Fruit fly (Drosophila melanogaster) whole organism, embryonic: Measurements from ENCODE around the gene Ugt36F1.

Experiments used
- Awh ChIP-seq: fragments of 200-800 bp; sonication (Bioruptor generic); IDR thresholded peaks from 2 replicates; pipeline ENCODE4, ENCODE4 v1.3.6; 2022; ENCODE audit warnings: missing biosample characterization, missing genetic modification characterization
- BEAF-32 ChIP-seq: fragments of 200-800 bp; sonication (Bioruptor generic); optimal IDR thresholded peaks from 3 replicates; lab custom pipeline; 2017; ENCODE audit warnings: missing biosample characterization, missing genetic modification characterization, mild to moderate bottlenecking, moderate library complexity, missing genetic modification reagents
- CG11723 ChIP-seq: fragments of 200-800 bp; sonication (Bioruptor generic); optimal IDR thresholded peaks from 2 replicates; lab custom pipeline; 2017; ENCODE audit warnings: missing biosample characterization, mild to moderate bottlenecking, missing genetic modification characterization
- CG14667 ChIP-seq: fragments of 200-800 bp; sonication (Bioruptor generic); IDR thresholded peaks from 2 replicates; pipeline ENCODE4 v1.3.6; 2022; ENCODE audit warnings: missing biosample characterization, missing genetic modification characterization
- CG14710 ChIP-seq: fragments of 200-800 bp; sonication (Bioruptor generic); optimal IDR thresholded peaks from 3 replicates; lab custom pipeline; 2019; ENCODE audit warnings: missing biosample characterization, mild to moderate bottlenecking, missing genetic modification characterization, moderate library complexity
- CG14965 ChIP-seq: fragments of 200-800 bp; sonication (Bioruptor generic); optimal IDR thresholded peaks from 2 replicates; lab custom pipeline; 2016; ENCODE audit warnings: missing biosample characterization, missing genetic modification characterization, borderline replicate concordance
- CG15479 ChIP-seq: fragments of 200-800 bp; sonication (Bioruptor generic); optimal IDR thresholded peaks from 3 replicates; lab custom pipeline; 2019; ENCODE audit warnings: missing biosample characterization, mild to moderate bottlenecking, missing genetic modification characterization, moderate library complexity
- CG15601 ChIP-seq: fragments of 200-800 bp; sonication (Bioruptor generic); optimal IDR thresholded peaks from 3 replicates; lab custom pipeline; 2019; ENCODE audit warnings: missing biosample characterization, mild to moderate bottlenecking, missing genetic modification characterization, moderate library complexity
- CG17361 ChIP-seq: fragments of 200-800 bp; sonication (Bioruptor generic); IDR thresholded peaks from 3 replicates; pipeline ENCODE4 v1.3.6; 2022; ENCODE audit warnings: missing biosample characterization, missing genetic modification characterization
- CG2202 ChIP-seq: fragments of 200-800 bp; sonication (Bioruptor generic); optimal IDR thresholded peaks from 2 replicates; lab custom pipeline; 2018; ENCODE audit warnings: missing biosample characterization, mild to moderate bottlenecking, missing genetic modification characterization
- CG32532 ChIP-seq: fragments of 200-800 bp; sonication (Bioruptor generic); IDR thresholded peaks from 2 replicates; pipeline ENCODE4 v1.3.6; 2022; ENCODE audit warnings: missing biosample characterization, missing genetic modification characterization
- CG3407 ChIP-seq: fragments of 200-800 bp; sonication (Bioruptor generic); optimal IDR thresholded peaks from 2 replicates; lab custom pipeline; 2018; ENCODE audit warnings: missing biosample characterization, mild to moderate bottlenecking, missing genetic modification characterization
- CG4424 ChIP-seq: fragments of 200-800 bp; sonication (Bioruptor generic); optimal IDR thresholded peaks from 3 replicates; lab custom pipeline; 2016; ENCODE audit warnings: missing biosample characterization, missing genetic modification characterization
- CG5245 ChIP-seq: fragments of 200-800 bp; sonication (Bioruptor generic); optimal IDR thresholded peaks from 3 replicates; lab custom pipeline; 2016; ENCODE audit warnings: missing biosample characterization, missing genetic modification characterization
- CG6654 ChIP-seq: fragments of 200-800 bp; sonication (Bioruptor generic); optimal IDR thresholded peaks from 2 replicates; lab custom pipeline; 2017; ENCODE audit warnings: missing biosample characterization, mild to moderate bottlenecking, missing genetic modification characterization
- CG6689 ChIP-seq: fragments of 200-800 bp; sonication (Bioruptor generic); IDR thresholded peaks from 2 replicates; pipeline ENCODE4 v1.3.6; 2022; ENCODE audit warnings: missing biosample characterization, missing genetic modification characterization
- CG7556 ChIP-seq: fragments of 200-800 bp; sonication (Bioruptor generic); optimal IDR thresholded peaks from 2 replicates; lab custom pipeline; 2017; ENCODE audit warnings: missing biosample characterization, mild to moderate bottlenecking, missing genetic modification characterization
- CG8765 ChIP-seq: fragments of 200-800 bp; sonication (Bioruptor generic); IDR thresholded peaks from 2 replicates; pipeline ENCODE4 v1.3.6; 2022; ENCODE audit warnings: missing biosample characterization, missing genetic modification characterization
- CG9215 ChIP-seq: fragments of 200-800 bp; sonication (Bioruptor generic); IDR thresholded peaks from 2 replicates; pipeline ENCODE4 v1.3.6; 2022; ENCODE audit warnings: missing biosample characterization, missing genetic modification characterization
- D19B ChIP-seq: fragments of 200-800 bp; sonication (Bioruptor generic); optimal IDR thresholded peaks from 2 replicates; lab custom pipeline; 2017; ENCODE audit warnings: missing biosample characterization, mild to moderate bottlenecking, missing genetic modification characterization
- Dll ChIP-seq: fragments of 200-800 bp; sonication (Bioruptor generic); IDR thresholded peaks from 4 replicates; pipeline ENCODE4 v1.3.6; 2022; ENCODE audit warnings: missing biosample characterization, missing genetic modification characterization; ENCODE audit not compliant: partially characterized antibody
- ERR ChIP-seq: fragments of 200-800 bp; sonication (Bioruptor generic); optimal IDR thresholded peaks from 2 replicates; lab custom pipeline; 2016; ENCODE audit warnings: missing biosample characterization, missing genetic modification characterization
- Ets97D ChIP-seq: fragments of 200-800 bp; sonication (Bioruptor generic); optimal IDR thresholded peaks from 3 replicates; lab custom pipeline; 2016; ENCODE audit warnings: missing biosample characterization, missing genetic modification characterization
- Hand ChIP-seq: fragments of 200-800 bp; sonication (Bioruptor generic); optimal IDR thresholded peaks from 2 replicates; lab custom pipeline; 2017; ENCODE audit warnings: mild to moderate bottlenecking, missing biosample characterization, missing genetic modification reagents, missing genetic modification characterization
- PHDP ChIP-seq: fragments of 200-800 bp; sonication (Bioruptor generic); optimal IDR thresholded peaks from 3 replicates; lab custom pipeline; 2018; ENCODE audit warnings: missing biosample characterization, mild to moderate bottlenecking, missing genetic modification characterization, moderate library complexity
- Ptx1 ChIP-seq: fragments of 200-800 bp; sonication (Bioruptor generic); IDR thresholded peaks from 2 replicates; pipeline ENCODE4 v1.3.6; 2022; ENCODE audit warnings: missing biosample characterization, missing genetic modification characterization
- Vsx1 ChIP-seq: fragments of 200-800 bp; sonication (Bioruptor generic); optimal IDR thresholded peaks from 2 replicates; lab custom pipeline; 2017; ENCODE audit warnings: missing biosample characterization, mild to moderate bottlenecking, missing genetic modification characterization, missing genetic modification reagents
- ap ChIP-seq: fragments of 200-800 bp; sonication (Bioruptor generic); IDR thresholded peaks from 2 replicates; pipeline ENCODE4 v1.3.6; 2022; ENCODE audit warnings: missing biosample characterization, missing genetic modification characterization
- bcd ChIP-seq: fragments of 200-800 bp; sonication (Bioruptor generic); optimal IDR thresholded peaks from 2 replicates; lab custom pipeline; 2017; ENCODE audit warnings: missing biosample characterization, mild to moderate bottlenecking, missing genetic modification characterization
- br ChIP-seq: fragments of >200 bp; optimal IDR thresholded peaks from 2 replicates; lab custom pipeline; 2017
- caup ChIP-seq: fragments of 200-800 bp; sonication (Bioruptor generic); optimal IDR thresholded peaks from 3 replicates; lab custom pipeline; 2017; ENCODE audit warnings: missing biosample characterization, mild to moderate bottlenecking, missing genetic modification characterization, moderate library complexity; ENCODE audit not compliant: severe bottlenecking
- cg ChIP-seq: fragments of 200-800 bp; sonication (Bioruptor generic); optimal IDR thresholded peaks from 3 replicates; lab custom pipeline; 2019; ENCODE audit warnings: missing biosample characterization, mild to moderate bottlenecking, missing genetic modification characterization, moderate library complexity
- ftz-f1 ChIP-seq: fragments of 200-800 bp; sonication (Bioruptor generic); optimal IDR thresholded peaks from 2 replicates; lab custom pipeline; 2016; ENCODE audit warnings: missing biosample characterization, missing genetic modification characterization
- fu2 ChIP-seq: fragments of 200-800 bp; sonication (Bioruptor generic); optimal IDR thresholded peaks from 2 replicates; lab custom pipeline; 2016; ENCODE audit warnings: missing biosample characterization, missing genetic modification characterization
- hbn ChIP-seq: fragments of 200-800 bp; sonication (Bioruptor generic); IDR thresholded peaks from 2 replicates; pipeline ENCODE4 v1.3.6; 2022; ENCODE audit warnings: missing biosample characterization, missing genetic modification characterization; ENCODE audit not compliant: partially characterized antibody
- jumu ChIP-seq: fragments of 200-800 bp; sonication (Bioruptor generic); optimal IDR thresholded peaks from 3 replicates; lab custom pipeline; 2016; ENCODE audit warnings: missing biosample characterization, missing genetic modification characterization
- klu ChIP-seq: fragments of 200-800 bp; sonication (Bioruptor generic); IDR thresholded peaks from 2 replicates; pipeline ENCODE4 v1.3.6; 2022; ENCODE audit warnings: missing biosample characterization, missing genetic modification characterization
- lilli ChIP-seq: fragments of 200-800 bp; sonication (Bioruptor generic); optimal IDR thresholded peaks from 3 replicates; lab custom pipeline; 2016; ENCODE audit warnings: missing biosample characterization, missing genetic modification characterization
- luna ChIP-seq: fragments of 200-800 bp; sonication (Bioruptor generic); optimal IDR thresholded peaks from 2 replicates; lab custom pipeline; 2016; ENCODE audit warnings: missing biosample characterization, missing genetic modification characterization
- phol ChIP-seq: fragments of 200-800 bp; sonication (Bioruptor generic); optimal IDR thresholded peaks from 3 replicates; lab custom pipeline; 2018; ENCODE audit warnings: missing biosample characterization, mild to moderate bottlenecking, missing genetic modification characterization, moderate library complexity
- rib ChIP-seq: fragments of 200-800 bp; sonication (Bioruptor generic); IDR thresholded peaks from 2 replicates; pipeline ENCODE4 v1.3.6; 2022; ENCODE audit warnings: missing biosample characterization, missing genetic modification characterization
- ro ChIP-seq: fragments of 200-800 bp; sonication (Bioruptor generic); IDR thresholded peaks from 2 replicates; pipeline ENCODE4 v1.3.6; 2022; ENCODE audit warnings: missing biosample characterization, missing genetic modification characterization
- sima ChIP-seq: fragments of 200-800 bp; sonication (Bioruptor generic); optimal IDR thresholded peaks from 2 replicates; lab custom pipeline; 2016; ENCODE audit warnings: missing biosample characterization, missing genetic modification characterization
- slou ChIP-seq: fragments of 200-800 bp; sonication (Bioruptor generic); optimal IDR thresholded peaks from 3 replicates; lab custom pipeline; 2016; ENCODE audit warnings: missing biosample characterization, missing genetic modification characterization
- sqz ChIP-seq: fragments of 200-800 bp; sonication (Bioruptor generic); optimal IDR thresholded peaks from 3 replicates; lab custom pipeline; 2018; ENCODE audit warnings: missing biosample characterization, mild to moderate bottlenecking, missing genetic modification characterization
- sr ChIP-seq: fragments of 200-800 bp; sonication (Bioruptor generic); IDR thresholded peaks from 3 replicates; pipeline ENCODE4 v1.3.6; 2022; ENCODE audit warnings: missing biosample characterization, missing genetic modification characterization
- stc ChIP-seq: fragments of 200-800 bp; sonication (Bioruptor generic); IDR thresholded peaks from 2 replicates; pipeline ENCODE4 v1.3.6; 2022; ENCODE audit warnings: missing biosample characterization, missing genetic modification characterization
- stwl ChIP-seq: fragments of 200-800 bp; sonication (Bioruptor generic); optimal IDR thresholded peaks from 3 replicates; lab custom pipeline; 2018; ENCODE audit warnings: missing biosample characterization, mild to moderate bottlenecking, missing genetic modification characterization, moderate library complexity
- tgo ChIP-seq: fragments of 200-800 bp; sonication (Bioruptor generic); IDR thresholded peaks from 3 replicates; pipeline ENCODE4 v1.3.6; 2022; ENCODE audit warnings: missing biosample characterization, missing genetic modification characterization
- trem ChIP-seq: fragments of 200-800 bp; optimal IDR thresholded peaks from 3 replicates; lab custom pipeline; 2019; ENCODE audit warnings: missing biosample characterization, mild to moderate bottlenecking, missing genetic modification characterization, moderate library complexity
- unpg ChIP-seq: fragments of 200-800 bp; sonication (Bioruptor generic); optimal IDR thresholded peaks from 3 replicates; lab custom pipeline; 2018; ENCODE audit warnings: missing biosample characterization, mild to moderate bottlenecking, missing genetic modification characterization, moderate library complexity

The Ugt36F1 gene

DNA sequence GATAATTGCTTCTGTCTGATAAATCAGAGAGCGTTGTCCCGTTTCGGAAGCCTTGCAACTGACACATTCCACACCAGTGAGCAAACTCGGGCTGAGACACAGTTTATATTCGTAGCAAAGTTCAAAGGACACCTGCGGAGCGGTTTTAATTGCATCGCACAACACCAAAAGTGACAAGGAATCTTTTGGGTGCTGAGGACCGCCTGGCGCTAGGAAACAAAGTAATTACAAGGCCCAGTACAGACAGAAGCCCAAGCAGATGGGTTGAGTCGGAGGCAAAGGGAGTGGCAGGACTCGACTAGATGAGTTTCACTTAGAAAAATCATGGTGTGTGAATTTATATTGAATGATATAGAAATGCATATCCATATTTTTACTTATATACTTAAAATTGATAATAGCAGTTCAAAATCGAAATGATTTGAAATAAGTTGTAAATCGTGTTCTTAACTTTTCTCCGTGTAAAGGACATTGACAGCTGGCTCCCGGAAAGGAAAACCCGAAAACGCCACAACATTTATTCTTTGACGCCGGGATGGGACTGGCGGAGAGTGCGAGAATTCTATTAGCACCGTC lies 10.3 kb upstream of the Ugt36F1 start (continued):
- no peak for TF ChIP-seq fu2 (GFP tag; lab: Kevin White, UChicago)
- TF ChIP-seq Awh (GFP tag; lab: Robert Waterston, UW) = peak; percentile 57; the same call in 1 of the 2 replicates
- TF ChIP-seq Ptx1 (GFP tag; lab: Robert Waterston, UW) = peak; percentile 32; the same call in 1 of the 2 replicates
- TF ChIP-seq ftz-f1 = no peak
- TF ChIP-seq ro (GFP tag; lab: Robert Waterston, UW) = no peak
- no peak for TF ChIP-seq CG15601 (tag; lab: Kevin White, UChicago)
- TF ChIP-seq ap (GFP tag; lab: Robert Waterston, UW) = no peak
- TF ChIP-seq unpg = peak; percentile 42
- TF ChIP-seq CG14667 (GFP tag; lab: Robert Waterston, UW) = no peak
- TF ChIP-seq luna = no peak
- TF ChIP-seq PHDP (tag; lab: Kevin White, UChicago) = no peak
- no peak for TF ChIP-seq stc (GFP tag; lab: Robert Waterston, UW)
- no peak for TF ChIP-seq Ets97D (GFP tag; lab: Kevin White, UChicago)
- TF ChIP-seq BEAF-32 (GFP tag; lab: Kevin White, UChicago) = no peak
- TF ChIP-seq CG7556 (GFP tag; lab: Kevin White, UChicago) = peak; percentile 39
- no peak for TF ChIP-seq caup
- no peak for TF ChIP-seq CG14965
- TF ChIP-seq jumu = no peak
- no peak for TF ChIP-seq Dll
- peak; percentile 26 for TF ChIP-seq CG4424 (GFP tag; lab: Kevin White, UChicago)
- TF ChIP-seq CG11723 = no peak
- no peak for TF ChIP-seq D19B (GFP tag; lab: Kevin White, UChicago)
- TF ChIP-seq Vsx1 (GFP tag; lab: Kevin White, UChicago) = no peak
- no peak for TF ChIP-seq CG3407 (GFP tag; lab: Kevin White, UChicago)
- no peak for TF ChIP-seq tgo (GFP tag; lab: Robert Waterston, UW)
- TF ChIP-seq CG17361 (GFP tag; lab: Robert Waterston, UW) = 0 out of 3 replicates have a peak, but pooled peaks have one; percentile 10
- TF ChIP-seq br (lab: Kevin White, UChicago) = no peak
- peak; percentile 40 for TF ChIP-seq phol (tag; lab: Kevin White, UChicago)
- no peak for TF ChIP-seq ERR (GFP tag; lab: Kevin White, UChicago)
- TF ChIP-seq trem (tag; lab: Kevin White, UChicago) = no peak
- no peak for TF ChIP-seq bcd (GFP tag; lab: Kevin White, UChicago)
- no peak for TF ChIP-seq slou (GFP tag; lab: Kevin White, UChicago)
- no peak for TF ChIP-seq CG15479 (GFP tag; lab: Kevin White, UChicago)
- TF ChIP-seq sima (GFP tag; lab: Kevin White, UChicago) = no peak
- TF ChIP-seq CG2202 (tag; lab: Kevin White, UChicago) = no peak
- no peak for TF ChIP-seq klu (GFP tag; lab: Robert Waterston, UW)
- TF ChIP-seq CG6654 = no peak
- TF ChIP-seq Hand (GFP tag; lab: Kevin White, UChicago) = no peak
- TF ChIP-seq lilli (GFP tag; lab: Kevin White, UChicago) = peak; percentile 6
- no peak for TF ChIP-seq sqz (GFP tag; lab: Kevin White, UChicago)
- TF ChIP-seq sr = no peak
- no peak for TF ChIP-seq CG9215
- TF ChIP-seq stwl = no peak
- no peak for TF ChIP-seq rib (GFP tag; lab: Robert Waterston, UW)
- 0 out of 2 replicates have a peak, but pooled peaks have one; percentile 15 for TF ChIP-seq CG6689 (GFP tag; lab: Robert Waterston, UW)
- no peak for TF ChIP-seq hbn (GFP tag; lab: Robert Waterston, UW)
- no peak for TF ChIP-seq CG5245 (GFP tag; lab: Kevin White, UChicago)
- no peak for TF ChIP-seq CG8765 (GFP tag; lab: Robert Waterston, UW)
- TF ChIP-seq CG32532 (GFP tag; lab: Robert Waterston, UW) = no peak
- no peak for TF ChIP-seq cg (GFP tag; lab: Kevin White, UChicago)
- peak; percentile 28 for TF ChIP-seq CG14710 (tag; lab: Kevin White, UChicago)
